Fruit fly (Drosophila melanogaster) whole organism, embryonic: Measurements from ENCODE around the gene gpp.

Experiments
- B-H1 ChIP-seq: fragments of 200-800 bp; sonication (Bioruptor generic); IDR thresholded peaks from 3 replicates; pipeline ENCODE4 v1.3.6; 2022; ENCODE audit warnings: missing biosample characterization, missing genetic modification characterization
- CG1024 ChIP-seq: fragments of 200-800 bp; sonication (Bioruptor generic); IDR thresholded peaks from 2 replicates; pipeline ENCODE4 v1.3.6; 2022; ENCODE audit warnings: missing biosample characterization, missing genetic modification characterization
- CG10462 ChIP-seq: fragments of 200-800 bp; sonication (Bioruptor generic); optimal IDR thresholded peaks from 2 replicates; lab custom pipeline; 2016; ENCODE audit warnings: missing biosample characterization, missing genetic modification characterization
- CG10543 ChIP-seq: fragments of 200-800 bp; sonication (Bioruptor generic); optimal IDR thresholded peaks from 3 replicates; lab custom pipeline; 2017; ENCODE audit warnings: missing biosample characterization, mild to moderate bottlenecking, missing genetic modification characterization, moderate library complexity
- CG11695 ChIP-seq: fragments of 200-800 bp; sonication (Bioruptor generic); IDR thresholded peaks from 3 replicates; pipeline ENCODE4 v1.3.6; 2022; ENCODE audit warnings: missing biosample characterization, missing genetic modification characterization
- CG12155 ChIP-seq: fragments of 200-800 bp; sonication (Bioruptor generic); optimal IDR thresholded peaks from 3 replicates; lab custom pipeline; 2016; ENCODE audit warnings: missing biosample characterization, missing genetic modification characterization
- CG13123 ChIP-seq: fragments of 200-800 bp; sonication (Bioruptor generic); optimal IDR thresholded peaks from 2 replicates; lab custom pipeline; 2016; ENCODE audit warnings: missing biosample characterization, missing genetic modification characterization
- CG17802 ChIP-seq: fragments of 200-800 bp; sonication (Bioruptor generic); optimal IDR thresholded peaks from 2 replicates; lab custom pipeline; 2018; ENCODE audit warnings: missing biosample characterization, mild to moderate bottlenecking, missing genetic modification characterization, moderate library complexity
- CG18262 ChIP-seq: fragments of 200-800 bp; optimal IDR thresholded peaks from 3 replicates; lab custom pipeline; 2019; ENCODE audit warnings: missing biosample characterization, mild to moderate bottlenecking, missing genetic modification characterization, moderate library complexity
- CG18619 ChIP-seq: fragments of 200-800 bp; sonication (Bioruptor generic); optimal IDR thresholded peaks from 3 replicates; lab custom pipeline; 2017; ENCODE audit warnings: missing biosample characterization, mild to moderate bottlenecking, missing genetic modification characterization
- CG33557 ChIP-seq: fragments of 200-800 bp; sonication (Bioruptor generic); optimal IDR thresholded peaks from 2 replicates; lab custom pipeline; 2019; ENCODE audit warnings: missing biosample characterization, mild to moderate bottlenecking, missing genetic modification characterization, moderate library complexity
- CG3995 ChIP-seq: fragments of 200-800 bp; sonication (Bioruptor generic); optimal IDR thresholded peaks from 3 replicates; lab custom pipeline; 2016; ENCODE audit warnings: missing biosample characterization, missing genetic modification characterization
- CG43689 ChIP-seq: fragments of 200-800 bp; sonication (Bioruptor generic); IDR thresholded peaks from 2 replicates; pipeline ENCODE4 v1.3.6; 2022; ENCODE audit warnings: missing biosample characterization, missing genetic modification characterization
- CG6254 ChIP-seq: fragments of 200-800 bp; sonication (Bioruptor generic); optimal IDR thresholded peaks from 3 replicates; lab custom pipeline; 2017; ENCODE audit warnings: mild to moderate bottlenecking, missing biosample characterization, missing genetic modification reagents, missing genetic modification characterization
- CG6765 ChIP-seq: fragments of 200-800 bp; sonication (Bioruptor generic); optimal IDR thresholded peaks from 3 replicates; lab custom pipeline; 2017; ENCODE audit warnings: missing biosample characterization, mild to moderate bottlenecking, missing genetic modification characterization
- CrebB ChIP-seq: fragments of 200-800 bp; sonication (Bioruptor generic); optimal IDR thresholded peaks from 3 replicates; lab custom pipeline; 2018; ENCODE audit warnings: missing biosample characterization, mild to moderate bottlenecking, missing genetic modification characterization
- D19A ChIP-seq: fragments of 200-800 bp; optimal IDR thresholded peaks from 3 replicates; lab custom pipeline; 2019; ENCODE audit warnings: missing biosample characterization, mild to moderate bottlenecking, missing genetic modification characterization, moderate library complexity
- Dip2 ChIP-seq: fragments of 200-800 bp; sonication (Bioruptor generic); IDR thresholded peaks from 2 replicates; pipeline ENCODE4 v1.3.6; 2022; ENCODE audit warnings: missing biosample characterization, missing genetic modification characterization
- H2.0 ChIP-seq: fragments of 200-800 bp; sonication (Bioruptor generic); IDR thresholded peaks from 2 replicates; pipeline ENCODE4 v1.3.6; 2022; ENCODE audit warnings: missing biosample characterization, missing genetic modification characterization
- Hr78 ChIP-seq, 2 experiments: fragments of 200-800 bp in 1 of 2; fragments of >200 bp in 1 of 2; sonication (Bioruptor generic) in 1 of 2; optimal IDR thresholded peaks; 2 replicates each; lab custom pipeline; 2017 to 2019; ENCODE audit warnings: missing biosample characterization in 2 of 2, missing genetic modification characterization in 2 of 2, mild to moderate bottlenecking in 1 of 2, moderate library complexity in 1 of 2
- Med ChIP-seq: fragments of 200-800 bp; sonication (Bioruptor generic); peaks from one replicate; lab custom pipeline; 2016; ENCODE audit warnings: missing biosample characterization, missing genetic modification characterization, mild to moderate bottlenecking, inconsistent platforms, moderate library complexity
- Mrtf ChIP-seq: fragments of 200-800 bp; sonication (Bioruptor generic); IDR thresholded peaks from 3 replicates; pipeline ENCODE4 v1.3.6; 2022; ENCODE audit warnings: missing biosample characterization, missing genetic modification characterization
- Pdp1 ChIP-seq, 2 experiments: fragments of 200-800 bp; sonication (Bioruptor generic); optimal IDR thresholded peaks; 3 replicates each; lab custom pipeline; 2016; ENCODE audit warnings: missing biosample characterization in 2 of 2, missing genetic modification characterization in 2 of 2, mild to moderate bottlenecking in 1 of 2, moderate library complexity in 1 of 2
- Sin3A ChIP-seq: fragments of >200 bp; optimal IDR thresholded peaks from 2 replicates; lab custom pipeline; 2018
- Sox100B ChIP-seq: fragments of 200-800 bp; sonication (Bioruptor generic); optimal IDR thresholded peaks from 3 replicates; lab custom pipeline; 2018; ENCODE audit warnings: missing biosample characterization, mild to moderate bottlenecking, missing genetic modification characterization
- Taf1 ChIP-seq: fragments of 200-800 bp; sonication (Bioruptor generic); IDR thresholded peaks from 2 replicates; pipeline ENCODE4 v1.3.6; 2022; ENCODE audit warnings: missing biosample characterization, missing genetic modification characterization
- Trl ChIP-seq, 3 experiments: fragments of >200 bp in 2 of 3; fragments of 200-800 bp in 1 of 3; sonication (Bioruptor generic) in 1 of 3; optimal IDR thresholded peaks; 2 replicates in 1 of 3; 3 replicates in 2 of 3; lab custom pipeline; 2016 to 2017; ENCODE audit warnings: missing biosample characterization in 1 of 3, missing genetic modification characterization in 1 of 3
- Xrp1 ChIP-seq: fragments of 200-800 bp; sonication (Bioruptor generic); IDR thresholded peaks from 2 replicates; pipeline ENCODE4 v1.3.6; 2022; ENCODE audit warnings: missing biosample characterization, missing genetic modification characterization
- btn ChIP-seq: fragments of 200-800 bp; sonication (Bioruptor generic); optimal IDR thresholded peaks from 2 replicates; lab custom pipeline; 2016; ENCODE audit warnings: missing biosample characterization, missing genetic modification characterization
- chif ChIP-seq, 2 experiments: fragments of 200-800 bp; sonication (Bioruptor generic); optimal IDR thresholded peaks; 3 replicates each; lab custom pipeline; 2016; ENCODE audit warnings: missing biosample characterization in 2 of 2, missing genetic modification characterization in 2 of 2
- chinmo ChIP-seq: fragments of 200-800 bp; sonication (Bioruptor generic); IDR thresholded peaks from 4 replicates; pipeline ENCODE4 v1.3.6; 2022; ENCODE audit warnings: missing biosample characterization, missing genetic modification characterization; ENCODE audit not compliant: partially characterized antibody
- corto ChIP-seq: fragments of 200-800 bp; sonication (Bioruptor generic); optimal IDR thresholded peaks from 2 replicates; lab custom pipeline; 2016; ENCODE audit warnings: missing biosample characterization, mild to moderate bottlenecking, missing genetic modification characterization, moderate library complexity
- crol ChIP-seq: fragments of 200-800 bp; sonication (Bioruptor generic); IDR thresholded peaks from 2 replicates; pipeline ENCODE4 v1.3.6; 2022; ENCODE audit warnings: missing biosample characterization, missing genetic modification characterization
- danr ChIP-seq: fragments of 200-800 bp; sonication (Bioruptor generic); IDR thresholded peaks from 2 replicates; pipeline ENCODE4 v1.3.6; 2022; ENCODE audit warnings: missing biosample characterization, missing genetic modification characterization
- eve ChIP-seq, 2 experiments: fragments of >200 bp; optimal IDR thresholded peaks; 2 replicates each; lab custom pipeline; 2017; ENCODE audit warnings: missing biosample characterization in 2 of 2, missing genetic modification characterization in 2 of 2
- exex ChIP-seq: fragments of 200-800 bp; sonication (Bioruptor generic); optimal IDR thresholded peaks from 4 replicates; lab custom pipeline; 2018; ENCODE audit warnings: missing biosample characterization, mild to moderate bottlenecking, missing genetic modification characterization, moderate library complexity
- fd102C ChIP-seq: fragments of 200-800 bp; sonication (Bioruptor generic); optimal IDR thresholded peaks from 2 replicates; lab custom pipeline; 2018; ENCODE audit warnings: missing biosample characterization, mild to moderate bottlenecking, missing genetic modification characterization, moderate library complexity
- gfzf ChIP-seq: fragments of 200-800 bp; sonication (Bioruptor generic); optimal IDR thresholded peaks from 2 replicates; lab custom pipeline; 2016; ENCODE audit warnings: missing biosample characterization, mild to moderate bottlenecking, missing genetic modification characterization, moderate library complexity
- gro ChIP-seq: fragments of 200-800 bp; sonication (Bioruptor generic); optimal IDR thresholded peaks from 2 replicates; lab custom pipeline; 2016; ENCODE audit warnings: missing biosample characterization, missing genetic modification characterization
- ham ChIP-seq: fragments of 200-800 bp; sonication (Bioruptor generic); IDR thresholded peaks from 2 replicates; pipeline ENCODE4 v1.3.6; 2022; ENCODE audit warnings: missing biosample characterization, missing genetic modification characterization
- kah ChIP-seq: fragments of 200-800 bp; sonication (Bioruptor generic); optimal IDR thresholded peaks from 2 replicates; lab custom pipeline; 2018; ENCODE audit warnings: missing biosample characterization, mild to moderate bottlenecking, missing genetic modification characterization
- knrl ChIP-seq: fragments of 200-800 bp; sonication (Bioruptor generic); IDR thresholded peaks from 3 replicates; pipeline ENCODE4 v1.3.6; 2022; ENCODE audit warnings: missing biosample characterization, missing genetic modification characterization; ENCODE audit not compliant: partially characterized antibody
- mirr ChIP-seq: fragments of 200-800 bp; sonication (Bioruptor generic); optimal IDR thresholded peaks from 3 replicates; lab custom pipeline; 2018; ENCODE audit warnings: missing biosample characterization, mild to moderate bottlenecking, missing genetic modification characterization
- nom ChIP-seq: fragments of 200-800 bp; sonication (Bioruptor generic); optimal IDR thresholded peaks from 2 replicates; lab custom pipeline; 2017; ENCODE audit warnings: missing biosample characterization, missing genetic modification characterization, mild to moderate bottlenecking, moderate library complexity, missing genetic modification reagents
- phol ChIP-seq: fragments of 200-800 bp; sonication (Bioruptor generic); optimal IDR thresholded peaks from 3 replicates; lab custom pipeline; 2018; ENCODE audit warnings: missing biosample characterization, mild to moderate bottlenecking, missing genetic modification characterization, moderate library complexity
- sd ChIP-seq: fragments of 200-800 bp; sonication (Bioruptor generic); optimal IDR thresholded peaks from 3 replicates; lab custom pipeline; 2018; ENCODE audit warnings: missing biosample characterization, mild to moderate bottlenecking, missing genetic modification characterization, moderate library complexity
- sug ChIP-seq: fragments of 200-800 bp; optimal IDR thresholded peaks from 2 replicates; lab custom pipeline; 2019; ENCODE audit warnings: missing biosample characterization, mild to moderate bottlenecking, missing genetic modification characterization, moderate library complexity
- twi ChIP-seq: fragments of 200-800 bp; optimal IDR thresholded peaks from 2 replicates; lab custom pipeline; 2019; ENCODE audit warnings: missing biosample characterization, mild to moderate bottlenecking, missing genetic modification characterization, moderate library complexity
- unc-4 ChIP-seq: fragments of 200-800 bp; sonication (Bioruptor generic); IDR thresholded peaks from 2 replicates; pipeline ENCODE4 v1.3.6; 2022; ENCODE audit warnings: missing biosample characterization, missing genetic modification characterization; ENCODE audit not compliant: partially characterized antibody
- z ChIP-seq: fragments of 200-800 bp; sonication (Bioruptor generic); IDR thresholded peaks from 3 replicates; pipeline ENCODE4 v1.3.6; 2022; ENCODE audit warnings: missing biosample characterization, missing genetic modification characterization

Gene gpp

DNA sequence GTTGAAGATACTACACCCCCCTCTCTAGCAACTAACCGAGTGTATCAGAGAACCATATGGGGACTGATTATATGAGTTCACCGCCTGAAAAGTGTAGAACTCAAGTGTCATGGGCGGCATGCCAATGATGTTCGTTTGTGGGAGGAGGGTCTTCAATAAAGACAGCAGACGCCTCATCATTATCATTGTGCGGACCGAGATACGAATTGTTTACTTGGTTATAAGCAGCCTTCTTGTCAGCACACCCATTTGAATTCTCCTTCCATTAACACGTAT is 12.5 kb upstream of the gpp start:
- peak; percentile 81 for TF ChIP-seq twi (tag; lab: Kevin White, UChicago)
- TF ChIP-seq fd102C (GFP tag; lab: Kevin White, UChicago): no peak
- no peak for TF ChIP-seq CG10462 (GFP tag; lab: Kevin White, UChicago)
- TF ChIP-seq CG6765 (GFP tag; lab: Kevin White, UChicago): no peak
- TF ChIP-seq eve (GFP tag; optimal IDR thresholded peaks at IDR 0.05; lab: Kevin White, UChicago): peak in 1 of 2 experiments; percentile 48
- no peak for TF ChIP-seq knrl (GFP tag; lab: Robert Waterston, UW)
- TF ChIP-seq kah: peak; percentile 6
- TF ChIP-seq Sin3A (lab: Kevin White, UChicago): no peak
- no peak for TF ChIP-seq CG33557 (GFP tag; lab: Kevin White, UChicago)
- TF ChIP-seq unc-4 (GFP tag; lab: Robert Waterston, UW): no peak
- peak; percentile 79 for TF ChIP-seq sd (tag; lab: Kevin White, UChicago)
- TF ChIP-seq Trl (optimal IDR thresholded peaks at IDR 0.05; lab: Kevin White, UChicago): no peak
- TF ChIP-seq Trl (GFP tag; optimal IDR thresholded peaks at IDR 0.05; lab: Kevin White, UChicago): no peak
- TF ChIP-seq crol (GFP tag; lab: Robert Waterston, UW): peak; percentile 25; the same call in 1 of the 2 replicates
- no peak for TF ChIP-seq CG17802 (tag; lab: Kevin White, UChicago)
- no peak for TF ChIP-seq CG11695
- TF ChIP-seq Dip2 (GFP tag; lab: Robert Waterston, UW): no peak
- TF ChIP-seq danr (GFP tag; lab: Robert Waterston, UW): no peak
- TF ChIP-seq btn (GFP tag; lab: Kevin White, UChicago): no peak
- peak in 1 of 2 experiments; percentile 26 for TF ChIP-seq Pdp1 (GFP tag; optimal IDR thresholded peaks at IDR 0.05; lab: Kevin White, UChicago)
- TF ChIP-seq CrebB (tag; lab: Kevin White, UChicago): no peak
- TF ChIP-seq gro (GFP tag; lab: Kevin White, UChicago): peak; percentile 23
- TF ChIP-seq CG6254: no peak
- TF ChIP-seq CG10543 (GFP tag; lab: Kevin White, UChicago): peak; percentile 1
- no peak for TF ChIP-seq CG13123
- TF ChIP-seq Med (GFP tag; lab: Kevin White, UChicago): peak; percentile 37
- no peak for TF ChIP-seq CG12155 (GFP tag; lab: Kevin White, UChicago)
- no peak for TF ChIP-seq ham (GFP tag; lab: Robert Waterston, UW)
- no peak for TF ChIP-seq CG43689 (GFP tag; lab: Robert Waterston, UW)
- no peak for TF ChIP-seq Sox100B (GFP tag; lab: Kevin White, UChicago)
- no peak for TF ChIP-seq Mrtf (GFP tag; lab: Robert Waterston, UW)
- no peak for TF ChIP-seq z (GFP tag; lab: Robert Waterston, UW)
- TF ChIP-seq sug: peak; percentile 49
- TF ChIP-seq mirr (GFP tag; lab: Kevin White, UChicago): peak; percentile 69
- peak in 1 of 2 experiments; percentile 71 for TF ChIP-seq Hr78 (GFP tag; optimal IDR thresholded peaks at IDR 0.05; lab: Kevin White, UChicago)
- TF ChIP-seq Taf1 (GFP tag; lab: Robert Waterston, UW): no peak
- peak; percentile 25 for TF ChIP-seq D19A
- TF ChIP-seq chinmo (GFP tag; lab: Robert Waterston, UW): 0 out of 4 replicates have a peak, but pooled peaks have one; percentile 60
- TF ChIP-seq chif (GFP tag; optimal IDR thresholded peaks at IDR 0.05; lab: Kevin White, UChicago): no peak
- TF ChIP-seq exex: peak; percentile 62

DNA sequence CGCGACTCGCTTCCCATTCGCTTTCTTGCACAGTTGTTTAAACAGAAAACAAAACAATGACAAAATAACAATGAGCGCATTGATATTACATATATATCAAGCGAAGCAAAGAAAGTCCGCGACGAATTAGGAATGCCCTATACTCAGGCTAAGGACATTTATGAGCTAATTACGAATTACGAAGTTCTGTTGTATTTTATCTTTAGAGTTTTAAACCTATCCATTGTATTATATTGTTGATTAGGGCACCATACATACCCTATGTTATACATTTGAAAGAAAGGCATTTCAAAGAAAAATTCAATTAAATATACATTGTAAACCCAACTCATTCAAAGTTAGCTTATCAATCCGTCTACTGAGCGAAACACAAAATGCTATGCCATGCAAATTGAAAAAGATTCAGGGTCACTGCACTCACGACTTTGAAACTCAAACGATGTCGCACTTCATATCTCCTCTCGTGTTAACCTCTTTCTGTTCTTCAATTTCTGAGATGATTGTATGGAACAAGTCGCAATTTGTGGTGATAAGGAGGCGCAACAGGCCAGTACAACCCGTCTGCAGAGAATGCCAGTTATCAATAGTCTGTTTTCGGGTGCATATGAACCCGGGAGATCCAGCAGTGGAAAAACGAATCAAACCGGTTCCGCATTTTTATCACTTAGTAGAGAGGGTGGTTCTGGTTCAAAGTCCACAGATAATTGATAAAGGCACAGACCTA is 10.9 kb upstream of the gpp start:
- TF ChIP-seq CG18262 (tag; lab: Kevin White, UChicago) (peak; percentile 14), CG18619 (GFP tag; lab: Kevin White, UChicago) (no peak), corto (peak; percentile 6), Xrp1 (GFP tag; lab: Robert Waterston, UW) (0 out of 2 replicates have a peak, but pooled peaks have one; percentile 23), B-H1 (GFP tag; lab: Robert Waterston, UW) (no peak), H2.0 (GFP tag; lab: Robert Waterston, UW) (no peak), CG1024 (GFP tag; lab: Robert Waterston, UW) (no peak), phol (peak; percentile 11), nom (GFP tag; lab: Kevin White, UChicago) (no peak), CG3995 (no peak), Hr78 (GFP tag; optimal IDR thresholded peaks at IDR 0.05; lab: Kevin White, UChicago) (peak in 1 of 2 experiments; percentile 35), gfzf (no peak)
